Fruit fly (Drosophila melanogaster) whole organism, wandering third instar larva: Measurements from ENCODE around the gene CG3061.
A peak's percentile ranks its signal among the peaks of the same experiment; 100 is the strongest.

Experiments
- Abd-B ChIP-seq: fragments of >200 bp; optimal IDR thresholded peaks from 2 replicates; lab custom pipeline; 2017; ENCODE audit warnings: missing biosample characterization, missing genetic modification characterization
- CG32264 ChIP-seq: fragments of 200-800 bp; sonication (Bioruptor generic); optimal IDR thresholded peaks from 2 replicates; lab custom pipeline; 2016; ENCODE audit warnings: missing biosample characterization, missing genetic modification characterization
- CG9705 ChIP-seq: fragments of 200-800 bp; sonication (Bioruptor generic); optimal IDR thresholded peaks from 2 replicates; lab custom pipeline; 2018; ENCODE audit warnings: missing biosample characterization, mild to moderate bottlenecking, missing genetic modification characterization
- CrebA ChIP-seq: fragments of 200-800 bp; sonication (Bioruptor generic); optimal IDR thresholded peaks from 2 replicates; lab custom pipeline; 2016; ENCODE audit warnings: missing biosample characterization, mild to moderate bottlenecking, missing genetic modification characterization, borderline replicate concordance
- Dfd ChIP-seq: fragments of >200 bp; optimal IDR thresholded peaks from 2 replicates; lab custom pipeline; 2017; ENCODE audit warnings: missing biosample characterization, missing genetic modification characterization
- Dif ChIP-seq: fragments of 200-275, 200-300 bp; sonication (Bioruptor generic); optimal IDR thresholded peaks from 2 replicates; lab custom pipeline; 2018; ENCODE audit warnings: missing biosample characterization, missing genetic modification characterization; ENCODE audit not compliant: partially characterized antibody
- GATAd ChIP-seq: sonication (Bioruptor generic); optimal IDR thresholded peaks from 2 replicates; lab custom pipeline; 2016; ENCODE audit warnings: missing biosample characterization, missing genetic modification characterization
- HLH106 ChIP-seq: fragments of 200-800 bp; optimal IDR thresholded peaks from 3 replicates; lab custom pipeline; 2019; ENCODE audit warnings: missing biosample characterization, mild to moderate bottlenecking, missing genetic modification characterization, moderate library complexity
- Hnf4 ChIP-seq: fragments of 200-800 bp; sonication (Bioruptor generic); optimal IDR thresholded peaks from 2 replicates; lab custom pipeline; 2016; ENCODE audit warnings: missing biosample characterization, mild to moderate bottlenecking, missing genetic modification characterization
- Hr78 ChIP-seq: fragments of >200 bp; optimal IDR thresholded peaks from 2 replicates; lab custom pipeline; 2017; ENCODE audit warnings: missing biosample characterization, missing genetic modification characterization
- Hr83 ChIP-seq: fragments of 200-300 bp; sonication (Bioruptor generic); optimal IDR thresholded peaks from 2 replicates; lab custom pipeline; 2016; ENCODE audit warnings: missing biosample characterization, mild to moderate bottlenecking, missing genetic modification characterization, moderate library complexity; ENCODE audit not compliant: poor library complexity, severe bottlenecking
- Jra ChIP-seq: sonication (Bioruptor generic); optimal IDR thresholded peaks from 2 replicates; lab custom pipeline; 2016; ENCODE audit warnings: missing biosample characterization, missing genetic modification characterization
- Mio ChIP-seq: sonication (Bioruptor generic); optimal IDR thresholded peaks from 2 replicates; lab custom pipeline; 2016; ENCODE audit warnings: missing biosample characterization, missing genetic modification characterization
- Myc ChIP-seq: fragments of >200 bp; optimal IDR thresholded peaks from 2 replicates; lab custom pipeline; 2017
- N ChIP-seq: fragments of >200 bp; optimal IDR thresholded peaks from 2 replicates; lab custom pipeline; 2018; ENCODE audit warnings: missing biosample characterization, missing external identifiers, missing genetic modification characterization
- OdsH ChIP-seq: fragments of 200-800 bp; sonication (Bioruptor generic); optimal IDR thresholded peaks from 2 replicates; lab custom pipeline; 2016; ENCODE audit warnings: missing biosample characterization, mild to moderate bottlenecking, missing genetic modification characterization
- Rel ChIP-seq, 2 experiments: fragments of 200-800 bp; sonication (Bioruptor generic) in 1 of 2; optimal IDR thresholded peaks; 2 replicates in 1 of 2; 3 replicates in 1 of 2; lab custom pipeline; 2016 to 2019; ENCODE audit warnings: mild to moderate bottlenecking in 2 of 2, missing biosample characterization in 2 of 2, missing genetic modification characterization in 2 of 2, moderate library complexity in 1 of 2
- Sp1 ChIP-seq: fragments of 200-800 bp; sonication (Bioruptor generic); optimal IDR thresholded peaks from 3 replicates; lab custom pipeline; 2019; ENCODE audit warnings: missing biosample characterization, mild to moderate bottlenecking, missing genetic modification characterization, moderate library complexity
- Vsx2 ChIP-seq: fragments of 200-300, 225-300 bp; sonication (Bioruptor generic); optimal IDR thresholded peaks from 2 replicates; lab custom pipeline; 2018; ENCODE audit warnings: missing biosample characterization, missing genetic modification characterization; ENCODE audit not compliant: partially characterized antibody
- br ChIP-seq: fragments of 200-800 bp; sonication (Bioruptor generic); optimal IDR thresholded peaks from 2 replicates; lab custom pipeline; 2016; ENCODE audit warnings: missing biosample characterization, missing genetic modification characterization
- brk ChIP-seq: fragments of 200-800 bp; sonication (Bioruptor generic); optimal IDR thresholded peaks from 2 replicates; lab custom pipeline; 2016; ENCODE audit warnings: missing biosample characterization, mild to moderate bottlenecking, missing genetic modification characterization
- dl ChIP-seq, 2 experiments: fragments of 175-275, 200-275 bp in 1 of 2; fragments of 200-275 bp in 1 of 2; sonication (Bioruptor generic); optimal IDR thresholded peaks; lab custom pipeline; 2018; ENCODE audit warnings: mild to moderate bottlenecking in 2 of 2, missing biosample characterization in 2 of 2, missing genetic modification characterization in 2 of 2, moderate library complexity in 2 of 2; ENCODE audit not compliant: partially characterized antibody in 2 of 2, insufficient read depth in 1 of 2
- dmrt93B ChIP-seq: fragments of 200-800 bp; sonication (Bioruptor generic); optimal IDR thresholded peaks from 2 replicates; lab custom pipeline; 2018; ENCODE audit warnings: missing biosample characterization, mild to moderate bottlenecking, missing genetic modification characterization
- dsf ChIP-seq: sonication (Bioruptor generic); optimal IDR thresholded peaks from 2 replicates; lab custom pipeline; 2016; ENCODE audit warnings: missing biosample characterization, missing genetic modification characterization, borderline replicate concordance
- ey ChIP-seq: fragments of 200-800 bp; sonication (Bioruptor generic); optimal IDR thresholded peaks from 2 replicates; lab custom pipeline; 2016; ENCODE audit warnings: missing biosample characterization, missing genetic modification characterization
- foxo ChIP-seq, 2 experiments: fragments of 200-800 bp; sonication (Bioruptor generic); optimal IDR thresholded peaks; 2 replicates in 1 of 2; 3 replicates in 1 of 2; lab custom pipeline; 2016 to 2017; ENCODE audit warnings: missing biosample characterization in 2 of 2, missing genetic modification characterization in 2 of 2
- fru ChIP-seq: fragments of 200-800 bp; sonication (Bioruptor generic); optimal IDR thresholded peaks from 3 replicates; lab custom pipeline; 2016; ENCODE audit warnings: missing biosample characterization, mild to moderate bottlenecking, missing genetic modification characterization
- h ChIP-seq: fragments of 200-800 bp; sonication (Bioruptor generic); optimal IDR thresholded peaks from 3 replicates; lab custom pipeline; 2016; ENCODE audit warnings: missing biosample characterization, mild to moderate bottlenecking, missing genetic modification characterization
- jim ChIP-seq: fragments of 175-275, 200-325 bp; sonication (Bioruptor generic); optimal IDR thresholded peaks from 2 replicates; lab custom pipeline; 2016; ENCODE audit warnings: missing biosample characterization, mild to moderate bottlenecking, missing genetic modification characterization
- pan ChIP-seq: fragments of >200 bp; optimal IDR thresholded peaks from 2 replicates; lab custom pipeline; 2017
- psq ChIP-seq: fragments of 200-800 bp; sonication (Bioruptor generic); optimal IDR thresholded peaks from 3 replicates; lab custom pipeline; 2017; ENCODE audit warnings: missing biosample characterization, mild to moderate bottlenecking, missing genetic modification characterization, moderate library complexity
- rgr ChIP-seq: fragments of 200-800 bp; sonication (Bioruptor generic); optimal IDR thresholded peaks from 3 replicates; lab custom pipeline; 2016; ENCODE audit warnings: missing biosample characterization, mild to moderate bottlenecking, missing genetic modification characterization
- sage ChIP-seq: fragments of 200-800 bp; sonication (Bioruptor generic); optimal IDR thresholded peaks from 2 replicates; lab custom pipeline; 2016; ENCODE audit warnings: missing biosample characterization, mild to moderate bottlenecking, missing genetic modification characterization
- sv ChIP-seq: fragments of 200-800 bp; sonication (Bioruptor generic); optimal IDR thresholded peaks from 3 replicates; lab custom pipeline; 2016; ENCODE audit warnings: missing biosample characterization, missing genetic modification characterization
- tai ChIP-seq: sonication (Bioruptor generic); optimal IDR thresholded peaks from 2 replicates; lab custom pipeline; 2016; ENCODE audit warnings: missing biosample characterization, missing genetic modification characterization
- usp ChIP-seq: fragments of >200 bp; optimal IDR thresholded peaks from 2 replicates; lab custom pipeline; 2017; ENCODE audit warnings: missing biosample characterization, missing genetic modification characterization
- woc ChIP-seq: sonication (Bioruptor generic); optimal IDR thresholded peaks from 2 replicates; lab custom pipeline; 2016; ENCODE audit warnings: missing biosample characterization, mild to moderate bottlenecking, missing genetic modification characterization

CG3061 gene

dm6 chr3R:14059703-14060300 lies 27.6 kb downstream of the CG3061 start:
- TF ChIP-seq OdsH (GFP tag; lab: Kevin White, UChicago) (no peak), foxo (GFP tag; optimal IDR thresholded peaks at IDR 0.05; lab: Kevin White, UChicago) (no peak), sage (no peak), CG32264 (GFP tag; lab: Kevin White, UChicago) (no peak), Mio (GFP tag; lab: Kevin White, UChicago) (no peak)

- TF ChIP-seq N (GFP tag; lab: Kevin White, UChicago) (no peak), Dif (GFP tag; lab: Kevin White, UChicago) (no peak), Myc (lab: Kevin White, UChicago) (no peak), GATAd (GFP tag; lab: Kevin White, UChicago) (no peak), Hnf4 (GFP tag; lab: Kevin White, UChicago) (no peak), usp (GFP tag; lab: Kevin White, UChicago) (no peak), Mio (GFP tag; lab: Kevin White, UChicago) (no peak), CG9705 (no peak), rgr (no peak), sage (no peak), Vsx2 (GFP tag; lab: Kevin White, UChicago) (no peak), tai (no peak), HLH106 (tag; lab: Kevin White, UChicago) (no peak), foxo (GFP tag; optimal IDR thresholded peaks at IDR 0.05; lab: Kevin White, UChicago) (no peak), woc (GFP tag; lab: Kevin White, UChicago) (no peak), ey (GFP tag; lab: Kevin White, UChicago) (no peak), h (no peak)
Measured at dm6 chr3R:14060399-14060798, 28.2 kb downstream of the CG3061 start.

DNA sequence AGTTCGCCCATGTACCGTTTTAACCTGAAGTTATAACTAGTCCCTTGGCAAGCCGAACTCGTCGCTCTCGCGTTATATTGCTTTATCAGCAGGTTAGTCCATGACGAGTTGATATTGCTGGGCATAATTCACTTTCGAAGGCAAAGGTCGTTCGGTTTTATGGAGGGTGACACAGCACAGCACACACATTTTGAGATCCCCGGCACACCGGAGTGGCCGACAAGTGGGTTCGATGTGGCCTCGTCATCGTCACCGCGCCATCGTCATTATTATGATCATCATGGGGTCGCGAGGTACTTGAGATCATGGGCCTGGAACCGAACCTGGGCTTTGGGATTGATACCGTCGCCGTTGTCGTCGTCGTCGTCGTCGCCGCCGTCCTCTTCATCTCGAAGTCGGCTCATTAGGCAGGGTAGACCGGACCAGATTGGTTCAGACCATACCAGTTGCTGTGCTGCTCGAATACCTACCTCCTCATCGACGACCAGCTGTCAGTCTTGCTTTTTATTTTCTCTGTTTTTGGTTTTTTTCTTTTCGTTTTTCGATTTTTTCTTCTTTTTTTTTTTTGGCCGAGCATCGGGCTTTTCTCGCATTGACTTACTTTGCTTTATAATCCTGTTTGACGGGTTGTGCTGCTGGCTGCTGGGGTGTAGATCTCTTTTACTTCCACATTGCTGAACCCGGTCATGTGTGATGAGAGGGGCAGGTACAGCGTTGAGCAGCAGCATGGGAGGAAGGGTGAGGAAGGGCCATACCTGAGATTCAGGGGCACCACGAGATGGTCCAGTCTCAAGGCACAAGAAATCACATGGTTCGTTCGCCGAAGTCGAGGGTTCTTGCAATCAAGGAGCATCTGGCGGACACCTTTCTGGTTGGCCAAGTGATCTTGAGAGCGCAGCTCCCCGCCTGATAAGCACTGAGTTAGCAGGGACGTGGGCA lies 29.1 kb downstream of the CG3061 start:
- TF ChIP-seq Hnf4 (GFP tag; lab: Kevin White, UChicago) (peak; percentile 36), fru (GFP tag; lab: Kevin White, UChicago) (peak; percentile 64), CG32264 (GFP tag; lab: Kevin White, UChicago) (peak; percentile 65), ey (GFP tag; lab: Kevin White, UChicago) (no peak), CG9705 (no peak), h (no peak), psq (GFP tag; lab: Kevin White, UChicago) (peak; percentile 54), dl (GFP tag; optimal IDR thresholded peaks at IDR 0.05; lab: Kevin White, UChicago; ENCODE audit: insufficient read depth in 1 of 2, partially characterized antibody in 2 of 2) (peak in 1 of 2 experiments; percentile 0), pan (no peak), Dfd (GFP tag; lab: Kevin White, UChicago) (no peak), CrebA (GFP tag; lab: Kevin White, UChicago) (peak; percentile 97), rgr (no peak), HLH106 (tag; lab: Kevin White, UChicago) (no peak), dsf (GFP tag; lab: Kevin White, UChicago) (no peak), N (GFP tag; lab: Kevin White, UChicago) (no peak), Vsx2 (GFP tag; lab: Kevin White, UChicago) (no peak), sage (peak; percentile 83), jim (GFP tag; lab: Kevin White, UChicago) (peak; percentile 12), GATAd (GFP tag; lab: Kevin White, UChicago) (no peak), Sp1 (GFP tag; lab: Kevin White, UChicago) (peak; percentile 82), Jra (no peak), sv (GFP tag; lab: Kevin White, UChicago) (no peak), br (peak; percentile 43), Rel (GFP tag; optimal IDR thresholded peaks at IDR 0.05; lab: Kevin White, UChicago) (peak; percentile 99), Rel (tag; optimal IDR thresholded peaks at IDR 0.05; lab: Kevin White, UChicago) (peak; percentile 22), Mio (GFP tag; lab: Kevin White, UChicago) (no peak), brk (GFP tag; lab: Kevin White, UChicago) (peak; percentile 73), foxo (GFP tag; optimal IDR thresholded peaks at IDR 0.05; lab: Kevin White, UChicago) (peak in 1 of 2 experiments; percentile 82), Dif (GFP tag; lab: Kevin White, UChicago) (peak; percentile 30), Abd-B (no peak), Hr78 (GFP tag; lab: Kevin White, UChicago) (no peak), dmrt93B (no peak), woc (GFP tag; lab: Kevin White, UChicago) (no peak), tai (no peak), usp (GFP tag; lab: Kevin White, UChicago) (no peak), OdsH (GFP tag; lab: Kevin White, UChicago) (no peak), Hr83 (peak; percentile 36), Myc (lab: Kevin White, UChicago) (no peak)
